Fruit fly (Drosophila melanogaster): ENCODE results near the gene Prp40.

The Prp40 gene

dm6 chr2L:3022986-3023385, at the start of gene Prp40, which contains the start of gene alpha4GT1 (continued):
- TF ChIP-seq chm (GFP tag; IDR thresholded peaks at IDR 0.05), result no peak
- no peak for TF ChIP-seq zfh1 (GFP tag; IDR thresholded peaks at IDR 0.05)
- TF ChIP-seq CG2120 (GFP tag; optimal IDR thresholded peaks at IDR 0.05), result no peak
- no peak for TF ChIP-seq CG8924 (tag; optimal IDR thresholded peaks at IDR 0.05)
- no peak for TF ChIP-seq NK7.1 (GFP tag; optimal IDR thresholded peaks at IDR 0.05)
- TF ChIP-seq Nf-YA (GFP tag; IDR thresholded peaks at IDR 0.05), result no peak
- no peak for TF ChIP-seq ara (GFP tag; IDR thresholded peaks at IDR 0.05)
- TF ChIP-seq CG11093 (GFP tag; IDR thresholded peaks at IDR 0.05), result no peak
- no peak for TF ChIP-seq peb (GFP tag; IDR thresholded peaks at IDR 0.05)
- peak; percentile 61 for TF ChIP-seq dm (GFP tag; optimal IDR thresholded peaks at IDR 0.05)
- TF ChIP-seq CG14667 (GFP tag; IDR thresholded peaks at IDR 0.05), result no peak
- TF ChIP-seq CG9932 (GFP tag; IDR thresholded peaks at IDR 0.05), result no peak
- TF ChIP-seq hth (optimal IDR thresholded peaks at IDR 0.05), result no peak
- TF ChIP-seq CG32767 (GFP tag; IDR thresholded peaks at IDR 0.05), result no peak
- no peak for TF ChIP-seq jigr1 (GFP tag; IDR thresholded peaks at IDR 0.05)
- no peak for TF ChIP-seq grn (GFP tag; optimal IDR thresholded peaks at IDR 0.05)
- TF ChIP-seq grau (tag; optimal IDR thresholded peaks at IDR 0.05), result no peak
- no peak for TF ChIP-seq Max (GFP tag; optimal IDR thresholded peaks at IDR 0.05)
- no peak for TF ChIP-seq Xrp1 (GFP tag; IDR thresholded peaks at IDR 0.05)
- TF ChIP-seq Tbp (GFP tag; optimal IDR thresholded peaks at IDR 0.05), result no peak
- TF ChIP-seq CG10267 (tag; optimal IDR thresholded peaks at IDR 0.05), result no peak
- TF ChIP-seq pan (optimal IDR thresholded peaks at IDR 0.05), result no peak
- TF ChIP-seq pan (GFP tag; optimal IDR thresholded peaks at IDR 0.05 in 1 of 2, IDR thresholded peaks at IDR 0.05 in 1 of 2), result no peak
- TF ChIP-seq CG10209 (GFP tag; optimal IDR thresholded peaks at IDR 0.05), result no peak
- TF ChIP-seq Sox102F (GFP tag; optimal IDR thresholded peaks at IDR 0.05), result no peak
- TF ChIP-seq E2f2 (GFP tag; IDR thresholded peaks at IDR 0.05), result peak; percentile 67
- TF ChIP-seq gro (GFP tag; optimal IDR thresholded peaks at IDR 0.05), result no peak
- TF ChIP-seq trh (GFP tag; optimal IDR thresholded peaks at IDR 0.05), result no peak
- peak; percentile 84 for TF ChIP-seq nerfin-2 (GFP tag; IDR thresholded peaks at IDR 0.05; ENCODE audit: partially characterized antibody)
- TF ChIP-seq Taf1 (GFP tag; IDR thresholded peaks at IDR 0.05), result no peak
- TF ChIP-seq repo (GFP tag; optimal IDR thresholded peaks at IDR 0.05), result no peak
- TF ChIP-seq CG30403 (GFP tag; optimal IDR thresholded peaks at IDR 0.05), result no peak
- TF ChIP-seq D (optimal IDR thresholded peaks at IDR 0.05), result no peak
- TF ChIP-seq D (GFP tag; optimal IDR thresholded peaks at IDR 0.05), result no peak
- peak; percentile 79 for TF ChIP-seq Dll (GFP tag; IDR thresholded peaks at IDR 0.05; ENCODE audit: partially characterized antibody)
- no peak for TF ChIP-seq Pdp1 (GFP tag; optimal IDR thresholded peaks at IDR 0.05)
- TF ChIP-seq p53 (GFP tag; optimal IDR thresholded peaks at IDR 0.05), result no peak
- no peak for TF ChIP-seq GATAe (GFP tag; conservative IDR thresholded peaks at IDR 0.05)
- no peak for TF ChIP-seq Awh (GFP tag; IDR thresholded peaks at IDR 0.05)
- TF ChIP-seq ac (GFP tag; optimal IDR thresholded peaks at IDR 0.05), result no peak
- TF ChIP-seq eve (GFP tag; optimal IDR thresholded peaks at IDR 0.05), result no peak

dm6 chr2L:2976829-2977228, 46.2 kb upstream of the Prp40 start, which contains the start of the genes CG9641 and CG3165:
Gene CG9641 (minus strand): TSS chr2L:2976862.
Gene CG3165 (plus strand): TSS chr2L:2977122.
- TF ChIP-seq otp (GFP tag; IDR thresholded peaks at IDR 0.05) (peak; percentile 55; the same call in 1 of the 3 replicates), da (GFP tag; optimal IDR thresholded peaks at IDR 0.05) (peak; percentile 63), CG5180 (GFP tag; optimal IDR thresholded peaks at IDR 0.05) (no peak), CTCF (GFP tag; optimal IDR thresholded peaks at IDR 0.05) (peak; percentile 35), Usf (GFP tag; optimal IDR thresholded peaks at IDR 0.05) (peak; percentile 49), CG6683 (GFP tag; optimal IDR thresholded peaks at IDR 0.05) (peak; percentile 58), en (GFP tag; optimal IDR thresholded peaks at IDR 0.05) (peak; percentile 59), CG7963 (GFP tag; IDR thresholded peaks at IDR 0.05; ENCODE audit: partially characterized antibody) (peak; percentile 64), Dref (GFP tag; IDR thresholded peaks at IDR 0.05) (0 out of 2 replicates have a peak, but pooled peaks have one; percentile 30), CG2199 (GFP tag; IDR thresholded peaks at IDR 0.05) (peak; percentile 80; the same call in 2 of the 3 replicates), CG14014 (GFP tag; IDR thresholded peaks at IDR 0.05) (peak; percentile 87), lbe (GFP tag; optimal IDR thresholded peaks at IDR 0.05) (peak; percentile 89), tap (tag; optimal IDR thresholded peaks at IDR 0.05) (no peak), CG2129 (GFP tag; IDR thresholded peaks at IDR 0.05; ENCODE audit: partially characterized antibody) (peak; percentile 91), cwo (GFP tag; optimal IDR thresholded peaks at IDR 0.05) (peak; percentile 73), CG8944 (GFP tag; optimal IDR thresholded peaks at IDR 0.05) (peak; percentile 91)
